Worm (Caenorhabditis elegans): ENCODE measurements around the gene W09G12.7.

Gene W09G12.7

ce11 chrIV:1266724-1267123 is 37.8 kb downstream of the W09G12.7 start, which contains the start of gene clec-170:
TSS of gene clec-170 (plus strand) at chrIV:1266866.
- TF ChIP-seq ceh-16 (tag; optimal IDR thresholded peaks at IDR 0.05) (no peak), fos-1 (tag; optimal IDR thresholded peaks at IDR 0.05) (peak; percentile 75)

- TF ChIP-seq R02D3.7 (tag; optimal IDR thresholded peaks at IDR 0.05) (no peak), egl-27 (tag; optimal IDR thresholded peaks at IDR 0.05) (peak; percentile 13), lsy-2 (tag; optimal IDR thresholded peaks at IDR 0.05) (peak; percentile 39 to 81), F13H6.1 (tag; optimal IDR thresholded peaks at IDR 0.05) (peak; percentile 52), sma-3 (GFP tag; optimal IDR thresholded peaks at IDR 0.05) (peak; percentile 42), nhr-21 (tag; optimal IDR thresholded peaks at IDR 0.05) (peak; percentile 33), unc-39 (tag; optimal IDR thresholded peaks at IDR 0.05) (no peak), ceh-82 (tag; optimal IDR thresholded peaks at IDR 0.05) (peak; percentile 48), nhr-6 (tag; optimal IDR thresholded peaks at IDR 0.05) (peak; percentile 19), crh-2 (tag; optimal IDR thresholded peaks at IDR 0.05) (peak; percentile 72), mbf-1 (tag; optimal IDR thresholded peaks at IDR 0.05) (no peak), skn-1 (tag; optimal IDR thresholded peaks at IDR 0.05) (no peak), mdl-1 (tag; optimal IDR thresholded peaks at IDR 0.05) (peak; percentile 90 to 99), C34F6.9 (tag; optimal IDR thresholded peaks at IDR 0.05) (peak; percentile 86), lin-13 (GFP tag; optimal IDR thresholded peaks at IDR 0.05) (peak; percentile 71), gmeb-1 (tag; optimal IDR thresholded peaks at IDR 0.05) (peak; percentile 72), fos-1 (tag; optimal IDR thresholded peaks at IDR 0.05) (peak; percentile 33), nhr-129 (tag; optimal IDR thresholded peaks at IDR 0.05) (peak; percentile 57), nhr-10 (tag; optimal IDR thresholded peaks at IDR 0.05) (no peak), mab-5 (tag; optimal IDR thresholded peaks at IDR 0.05) (peak; percentile 67), sem-4 (tag; optimal IDR thresholded peaks at IDR 0.05) (peak; percentile 17), lin-11 (tag; optimal IDR thresholded peaks at IDR 0.05) (peak; percentile 21), nhr-11 (tag; optimal IDR thresholded peaks at IDR 0.05) (no peak), unc-55 (GFP tag; optimal IDR thresholded peaks at IDR 0.05) (peak; percentile 77)
Measured at ce11 chrIV:1274583-1274982, 45.7 kb downstream of the W09G12.7 start, which contains the start of gene C09E9.1. TSS of gene C09E9.1 (plus strand) at chrIV:1274868.

- TF ChIP-seq aly-2 (tag; optimal IDR thresholded peaks at IDR 0.05) (no peak), C34F6.9 (tag; optimal IDR thresholded peaks at IDR 0.05) (no peak), dmd-4 (tag; optimal IDR thresholded peaks at IDR 0.05) (no peak), ztf-1 (GFP tag; conservative IDR thresholded peaks at IDR 0.05) (no peak), ZK546.5 (tag; optimal IDR thresholded peaks at IDR 0.05) (no peak), nhr-12 (tag; optimal IDR thresholded peaks at IDR 0.05) (no peak), sma-3 (GFP tag; optimal IDR thresholded peaks at IDR 0.05) (no peak)
Measured at ce11 chrIV:1275910-1276309, 47.0 kb downstream of the W09G12.7 start.

ce11 chrIV:1277067-1277466 is 48.2 kb downstream of the W09G12.7 start:
- TF ChIP-seq peb-1 (tag; optimal IDR thresholded peaks at IDR 0.05) = no peak
- TF ChIP-seq mab-5 (tag; optimal IDR thresholded peaks at IDR 0.05) = no peak
- TF ChIP-seq nhr-25 (tag; optimal IDR thresholded peaks at IDR 0.05) = no peak
- TF ChIP-seq nhr-6 (tag; optimal IDR thresholded peaks at IDR 0.05) = no peak
- TF ChIP-seq sem-4 (tag; optimal IDR thresholded peaks at IDR 0.05) = no peak
- no peak for TF ChIP-seq Y55F3AM.14 (GFP tag; optimal IDR thresholded peaks at IDR 0.05)

- TF ChIP-seq nhr-25 (tag; optimal IDR thresholded peaks at IDR 0.05) (no peak), F13H6.1 (tag; optimal IDR thresholded peaks at IDR 0.05) (no peak), nhr-129 (tag; optimal IDR thresholded peaks at IDR 0.05) (peak; percentile 10), nhr-237 (tag; optimal IDR thresholded peaks at IDR 0.05) (no peak), ama-1 (optimal IDR thresholded peaks at IDR 0.05) (no peak), unc-55 (GFP tag; optimal IDR thresholded peaks at IDR 0.05) (peak; percentile 44), crh-2 (tag; optimal IDR thresholded peaks at IDR 0.05) (no peak), egl-27 (tag; optimal IDR thresholded peaks at IDR 0.05) (no peak), peb-1 (tag; optimal IDR thresholded peaks at IDR 0.05) (no peak), nhr-21 (tag; optimal IDR thresholded peaks at IDR 0.05) (no peak)
Measured at ce11 chrIV:1278945-1279344, 50.1 kb downstream of the W09G12.7 start.
